Worm (Caenorhabditis elegans) whole organism, midembryonic: ENCODE data around the gene lbp-3.

ENCODE experiments used
- flt-1 ChIP-seq: fragments of 200-800 bp; sonication (Bioruptor generic); IDR thresholded peaks from 2 replicates; pipeline ENCODE4 v1.3.6; 2022; ENCODE audit warnings: missing genetic modification characterization, missing compliant biosample characterization
- klf-2 ChIP-seq: fragments of 200-800 bp; sonication (Bioruptor generic); conservative IDR thresholded peaks from 2 replicates; pipeline ENCODE4 v1.3.6; 2022; ENCODE audit warnings: missing genetic modification reagents, missing genetic modification characterization, missing compliant biosample characterization
- med-1 ChIP-seq: sonication (generic microtip); optimal IDR thresholded peaks from 2 replicates; lab custom pipeline; 2017; ENCODE audit warnings: missing genetic modification characterization, mild to moderate bottlenecking, missing compliant biosample characterization, antibody characterized with exemption, missing genetic modification reagents; ENCODE audit not compliant: insufficient read depth
- tab-1 ChIP-seq: fragments of 200-800 bp; sonication (Bioruptor generic); IDR thresholded peaks from 2 replicates; pipeline ENCODE4 v1.3.6; 2022; ENCODE audit warnings: missing genetic modification characterization, missing compliant biosample characterization
- ztf-23 ChIP-seq: fragments of 200-800 bp; sonication (Bioruptor generic); IDR thresholded peaks from 2 replicates; pipeline ENCODE4 v1.3.6; 2022; ENCODE audit warnings: missing genetic modification reagents, missing genetic modification characterization, missing compliant biosample characterization

- TF ChIP-seq tab-1 = no peak
- TF ChIP-seq ztf-23 (GFP tag; lab: Robert Waterston, UW) = no peak
- TF ChIP-seq flt-1 (GFP tag; lab: Robert Waterston, UW) = no peak
- TF ChIP-seq med-1 (GFP tag; lab: Kevin White, UChicago) = no peak
- TF ChIP-seq klf-2 (GFP tag; lab: Robert Waterston, UW) = no peak
These were observed 46.9 kb downstream of the lbp-3 start, which contains the start of gene F11D5.7 for ce11 chrX:3304068-3304467.
